Fruit fly (Drosophila melanogaster) whole organism, prepupa: ENCODE data around the gene CG7069.
A peak's percentile ranks its signal among the peaks of the same experiment; 100 is the strongest.

ENCODE experiments used
- CG6792 ChIP-seq: fragments of 200-800 bp; sonication (Bioruptor generic); optimal IDR thresholded peaks from 3 replicates; lab custom pipeline; 2016; ENCODE audit warnings: missing biosample characterization, missing genetic modification characterization
- CG7368 ChIP-seq: fragments of 200-800 bp; sonication (Bioruptor generic); optimal IDR thresholded peaks from 3 replicates; lab custom pipeline; 2016; ENCODE audit warnings: missing biosample characterization, missing genetic modification characterization
- CG9139 ChIP-seq: fragments of 200-800 bp; sonication (Bioruptor generic); optimal IDR thresholded peaks from 3 replicates; lab custom pipeline; 2017; ENCODE audit warnings: missing biosample characterization, mild to moderate bottlenecking, missing genetic modification characterization
- Ets21C ChIP-seq: fragments of 200-800 bp; sonication (Bioruptor generic); optimal IDR thresholded peaks from 3 replicates; lab custom pipeline; 2016; ENCODE audit warnings: missing biosample characterization, missing genetic modification characterization
- Hr39 ChIP-seq: fragments of 200-800 bp; sonication (Bioruptor generic); optimal IDR thresholded peaks from 2 replicates; lab custom pipeline; 2016; ENCODE audit warnings: missing biosample characterization, missing genetic modification characterization
- Lpt ChIP-seq: fragments of 200-800 bp; sonication (Bioruptor generic); optimal IDR thresholded peaks from 3 replicates; lab custom pipeline; 2016; ENCODE audit warnings: missing biosample characterization, missing genetic modification characterization
- Met ChIP-seq: fragments of 200-800 bp; sonication (Bioruptor generic); optimal IDR thresholded peaks from 3 replicates; lab custom pipeline; 2016; ENCODE audit warnings: missing biosample characterization, missing genetic modification characterization
- dsx ChIP-seq: fragments of 200-800 bp; optimal IDR thresholded peaks from 3 replicates; lab custom pipeline; 2019; ENCODE audit warnings: missing biosample characterization, mild to moderate bottlenecking, missing genetic modification characterization, moderate library complexity; ENCODE audit not compliant: poor library complexity, severe bottlenecking
- fd85E ChIP-seq: fragments of 200-800 bp; sonication (Bioruptor generic); optimal IDR thresholded peaks from 3 replicates; lab custom pipeline; 2016; ENCODE audit warnings: missing biosample characterization, missing genetic modification characterization
- net ChIP-seq: fragments of 200-800 bp; sonication (Bioruptor generic); optimal IDR thresholded peaks from 3 replicates; lab custom pipeline; 2016; ENCODE audit warnings: missing biosample characterization, missing genetic modification characterization
- pdm3 ChIP-seq: fragments of 200-800 bp; sonication (Bioruptor generic); optimal IDR thresholded peaks from 3 replicates; lab custom pipeline; 2016; ENCODE audit warnings: missing biosample characterization, missing genetic modification characterization

DNA sequence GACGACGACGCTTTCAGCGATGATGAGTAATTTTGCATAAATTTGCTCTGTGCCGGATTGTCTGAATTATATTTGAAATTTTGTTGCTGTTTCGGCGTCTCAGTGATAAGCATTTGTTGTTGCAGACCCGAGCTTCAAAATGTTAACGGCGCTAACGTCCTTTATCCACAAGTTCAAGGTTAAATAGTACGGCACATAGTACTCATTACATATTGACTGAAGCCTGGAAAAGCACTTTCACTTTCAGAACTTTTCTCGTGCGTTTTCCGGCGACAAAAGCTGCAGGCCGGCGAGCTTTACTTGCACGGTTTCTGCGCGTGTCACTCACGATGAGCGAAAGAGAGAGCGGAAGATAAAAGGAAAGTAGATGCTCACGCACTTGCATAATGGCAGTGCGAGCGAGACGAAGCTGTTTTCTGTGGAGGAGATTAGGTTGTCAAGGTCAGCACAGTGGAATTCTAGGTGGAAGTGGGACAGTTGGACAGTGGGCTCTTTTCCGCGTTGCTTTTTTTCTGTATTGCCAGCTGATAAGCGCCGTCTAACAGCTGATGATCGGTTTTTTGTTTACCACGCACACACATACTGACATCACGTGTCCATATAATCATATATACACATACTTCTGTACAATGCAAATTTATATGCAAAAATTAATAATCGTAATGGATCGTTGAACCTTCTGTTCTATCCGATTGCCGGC lies 4.4 kb upstream of the CG7069 start:
- no peak for TF ChIP-seq Ets21C (GFP tag; lab: Kevin White, UChicago)
- TF ChIP-seq CG9139 (GFP tag; lab: Kevin White, UChicago), result no peak
- peak; percentile 32 for TF ChIP-seq Hr39 (GFP tag; lab: Kevin White, UChicago)
- TF ChIP-seq dsx (GFP tag; lab: Kevin White, UChicago), result no peak
- TF ChIP-seq CG6792 (GFP tag; lab: Kevin White, UChicago), result no peak
- no peak for TF ChIP-seq CG7368 (GFP tag; lab: Kevin White, UChicago)
- no peak for TF ChIP-seq net
- no peak for TF ChIP-seq Lpt (GFP tag; lab: Kevin White, UChicago)
- no peak for TF ChIP-seq Met (GFP tag; lab: Kevin White, UChicago)
- no peak for TF ChIP-seq pdm3 (GFP tag; lab: Kevin White, UChicago)
- TF ChIP-seq fd85E (GFP tag; lab: Kevin White, UChicago), result no peak
